Worm (Caenorhabditis elegans) whole organism, midembryonic: ENCODE data around the gene vha-4.

Experiments
- flt-1 ChIP-seq: fragments of 200-800 bp; sonication (Bioruptor generic); IDR thresholded peaks from 2 replicates; pipeline ENCODE4 v1.3.6; 2022; ENCODE audit warnings: missing genetic modification characterization, missing compliant biosample characterization
- tab-1 ChIP-seq: fragments of 200-800 bp; sonication (Bioruptor generic); IDR thresholded peaks from 2 replicates; pipeline ENCODE4 v1.3.6; 2022; ENCODE audit warnings: missing genetic modification characterization, missing compliant biosample characterization

DNA sequence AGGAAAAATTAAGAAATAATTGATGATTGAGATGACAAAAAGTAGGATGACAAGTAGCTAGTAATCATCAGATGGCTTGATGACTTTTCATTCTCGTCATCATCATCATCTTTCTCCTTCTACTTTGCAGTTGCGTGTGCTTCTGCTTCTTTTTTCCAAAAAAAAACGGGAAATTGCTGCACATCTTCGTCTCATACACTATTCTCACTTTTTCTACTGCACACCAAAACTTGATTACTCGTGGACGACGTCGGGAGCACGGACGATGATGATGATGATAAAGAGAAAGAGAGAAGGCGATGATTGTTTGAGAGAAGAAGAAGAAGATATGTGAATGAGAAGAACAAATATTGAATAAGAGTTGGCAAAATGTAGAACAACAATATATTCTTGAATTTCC lies 42.0 kb upstream of the vha-4 start:
- no peak for TF ChIP-seq tab-1 (GFP tag; lab: Robert Waterston, UW)
- TF ChIP-seq flt-1 (GFP tag; lab: Robert Waterston, UW): no peak
